Worm (Caenorhabditis elegans) whole organism, L2 larva: Measurements from ENCODE around the gene oac-23.

ENCODE experiments used
- R02D3.7 ChIP-seq: fragments of 150-350 bp; optimal IDR thresholded peaks from 2 replicates; lab custom pipeline; 2014; ENCODE audit warnings: missing biosample characterization, missing genetic modification characterization
- alr-1 ChIP-seq: fragments of 150-350 bp; optimal IDR thresholded peaks from 2 replicates; lab custom pipeline; 2014; ENCODE audit warnings: missing biosample characterization, missing genetic modification characterization
- crh-2 ChIP-seq: sonication (generic microtip); optimal IDR thresholded peaks from 2 replicates; lab custom pipeline; 2017; ENCODE audit warnings: missing biosample characterization, missing genetic modification characterization
- dmd-4 ChIP-seq: sonication (generic microtip); optimal IDR thresholded peaks from 2 replicates; lab custom pipeline; 2017; ENCODE audit warnings: missing biosample characterization, missing genetic modification characterization
- lin-13 ChIP-seq: fragments of 150-350 bp; optimal IDR thresholded peaks from 2 replicates; lab custom pipeline; 2014; ENCODE audit warnings: missing biosample characterization, missing genetic modification reagents, missing genetic modification characterization
- nhr-11 ChIP-seq: fragments of 150-350 bp; optimal IDR thresholded peaks from 2 replicates; lab custom pipeline; 2014; ENCODE audit warnings: missing biosample characterization, missing genetic modification characterization
- nhr-6 ChIP-seq: fragments of 150-350 bp; optimal IDR thresholded peaks from 2 replicates; lab custom pipeline; 2014; ENCODE audit warnings: missing biosample characterization, missing genetic modification characterization
- ztf-11 ChIP-seq: sonication (generic microtip); optimal IDR thresholded peaks from 2 replicates; lab custom pipeline; 2017; ENCODE audit warnings: missing biosample characterization, missing genetic modification characterization

DNA sequence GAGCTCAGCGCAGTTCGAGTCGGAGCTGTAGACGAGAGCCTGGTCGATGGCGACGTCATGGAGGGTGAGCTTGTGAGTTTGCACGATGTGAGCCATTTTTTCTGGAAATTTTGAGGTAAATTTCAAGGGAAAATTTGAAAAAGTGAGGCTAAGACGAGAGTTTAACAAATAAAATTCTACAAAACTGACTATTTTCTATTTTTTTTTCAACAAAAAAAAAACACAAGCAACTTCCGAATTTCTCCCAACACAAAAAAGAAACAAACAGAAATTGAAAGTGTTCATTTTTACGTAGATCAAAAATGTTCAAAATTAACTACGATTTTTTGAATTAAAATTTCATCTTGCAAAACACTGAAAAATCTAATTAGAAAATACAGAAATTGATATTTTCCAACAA, 7.5 kb upstream of the oac-23 start, which contains the start of gene F37C4.5:
- TF ChIP-seq nhr-6 (tag; lab: Kevin White, UChicago) (no peak), ztf-11 (no peak), lin-13 (no peak), dmd-4 (tag; lab: Kevin White, UChicago) (no peak), alr-1 (tag; lab: Kevin White, UChicago) (no peak), crh-2 (no peak), nhr-11 (tag; lab: Kevin White, UChicago) (no peak), R02D3.7 (no peak)
